Worm (Caenorhabditis elegans) whole organism, L3 larva: ENCODE results near the gene F55G7.4.

Experiments used
- ceh-28 ChIP-seq: fragments of 150-350 bp; optimal IDR thresholded peaks from 2 replicates; lab custom pipeline; 2014; ENCODE audit warnings: missing biosample characterization, missing genetic modification reagents, missing genetic modification characterization
- fkh-10 ChIP-seq: sonication (generic microtip); optimal IDR thresholded peaks from 2 replicates; lab custom pipeline; 2017; ENCODE audit warnings: missing biosample characterization, missing genetic modification reagents, missing genetic modification characterization
- nhr-76 ChIP-seq: fragments of 150-350 bp; sonication (generic microtip); optimal IDR thresholded peaks from 5 replicates; lab custom pipeline; 2014; ENCODE audit warnings: missing biosample characterization, missing genetic modification characterization

ce11 chrX:11959838-11960237, 32.2 kb downstream of the F55G7.4 start, which contains the start of gene C49F5.8:
- TF ChIP-seq fkh-10 (GFP tag; lab: Kevin White, UChicago) (no peak), nhr-76 (tag; lab: Kevin White, UChicago) (no peak), ceh-28 (no peak)
